Worm (Caenorhabditis elegans) whole organism, early embryonic: ENCODE data around the gene rpl-16.
"Not testable (repeated sequence)": the region's sequence is repeated elsewhere in the genome, so short reads cannot be mapped to it uniquely, and the experiment has no call there.

Source experiments
- B0310.2 ChIP-seq: sonication (generic microtip); optimal IDR thresholded peaks from 2 replicates; lab custom pipeline; 2016; ENCODE audit warnings: mild to moderate bottlenecking, missing genetic modification characterization, missing compliant biosample characterization
- F13C5.2 ChIP-seq: sonication (generic microtip); optimal IDR thresholded peaks from 2 replicates; lab custom pipeline; 2017; ENCODE audit warnings: mild to moderate bottlenecking, missing genetic modification characterization, inconsistent platforms, missing compliant biosample characterization
- aly-1 ChIP-seq: sonication (generic microtip); optimal IDR thresholded peaks from 2 replicates; lab custom pipeline; 2016; ENCODE audit warnings: missing genetic modification characterization, missing compliant biosample characterization
- ama-1 ChIP-seq: fragments of 150-350 bp; optimal IDR thresholded peaks from 2 replicates; lab custom pipeline; 2014
- ceh-13 ChIP-seq: fragments of 200-800 bp; sonication (Bioruptor generic); optimal IDR thresholded peaks from 2 replicates; lab custom pipeline; 2018; ENCODE audit warnings: mild to moderate bottlenecking, missing genetic modification characterization, missing compliant biosample characterization
- ceh-36 ChIP-seq: sonication (generic microtip); optimal IDR thresholded peaks from 2 replicates; lab custom pipeline; 2016; ENCODE audit warnings: missing genetic modification characterization, inconsistent platforms, missing compliant biosample characterization
- ets-7 ChIP-seq: sonication (generic microtip); optimal IDR thresholded peaks from 2 replicates; lab custom pipeline; 2016; ENCODE audit warnings: missing genotype, missing genetic modification characterization, missing compliant biosample characterization
- flt-1 ChIP-seq: fragments of 200-800 bp; sonication (Bioruptor generic); IDR thresholded peaks from 2 replicates; pipeline ENCODE4 v1.3.6; 2022; ENCODE audit warnings: missing genetic modification characterization, missing compliant biosample characterization
- hmbx-1 ChIP-seq: sonication (generic microtip); optimal IDR thresholded peaks from 2 replicates; lab custom pipeline; 2016; ENCODE audit warnings: mild to moderate bottlenecking, missing genetic modification characterization, missing compliant biosample characterization
- hmg-4 ChIP-seq: fragments of 200-800 bp; sonication (Bioruptor generic); optimal IDR thresholded peaks from 2 replicates; lab custom pipeline; 2018; ENCODE audit warnings: mild to moderate bottlenecking, missing genetic modification characterization, missing compliant biosample characterization
- hnd-1 ChIP-seq: sonication (generic microtip); optimal IDR thresholded peaks from 2 replicates; lab custom pipeline; 2016; ENCODE audit warnings: missing genetic modification characterization, missing compliant biosample characterization
- pes-1 ChIP-seq: fragments of 200-800 bp; sonication (Bioruptor generic); IDR thresholded peaks from 2 replicates; pipeline ENCODE4 v1.3.6; 2022; ENCODE audit warnings: missing genetic modification reagents, missing genetic modification characterization, missing compliant biosample characterization
- scrt-1 ChIP-seq: fragments of 200-800 bp; sonication (Bioruptor generic); IDR thresholded peaks from 2 replicates; pipeline ENCODE4 v1.3.6; 2022; ENCODE audit warnings: missing genetic modification characterization, missing compliant biosample characterization
- sea-1 ChIP-seq: fragments of 200-800 bp; sonication (Bioruptor generic); conservative IDR thresholded peaks from 2 replicates; pipeline ENCODE4 v1.3.6; 2022; ENCODE audit warnings: missing genetic modification characterization, missing compliant biosample characterization
- tbx-11 ChIP-seq: fragments of 200-800 bp; sonication (Bioruptor generic); IDR thresholded peaks from 2 replicates; pipeline ENCODE4 v1.3.6; 2022; ENCODE audit warnings: missing genetic modification characterization, missing compliant biosample characterization
- tbx-37 ChIP-seq: fragments of 200-800 bp; sonication (Bioruptor generic); conservative IDR thresholded peaks from 2 replicates; pipeline ENCODE4 v1.3.6; 2022; ENCODE audit warnings: missing genetic modification reagents, missing genetic modification characterization, missing compliant biosample characterization
- tra-4 ChIP-seq: sonication (generic microtip); optimal IDR thresholded peaks from 2 replicates; lab custom pipeline; 2017; ENCODE audit warnings: missing genetic modification characterization, missing compliant biosample characterization

Gene rpl-16

ce11 chrIII:3456226-3456625, 47.2 kb downstream of the rpl-16 start:
- peak; percentile 1 for TF ChIP-seq hmg-4
- no peak for TF ChIP-seq aly-1 (tag; lab: Kevin White, UChicago)
- no peak for TF ChIP-seq scrt-1
- TF ChIP-seq ceh-36 = no peak
- no peak for TF ChIP-seq ets-7 (tag; lab: Kevin White, UChicago)
- no peak for TF ChIP-seq B0310.2 (tag; lab: Kevin White, UChicago)
- TF ChIP-seq tbx-11 (GFP tag; lab: Robert Waterston, UW) = no peak
- no peak for TF ChIP-seq flt-1
- TF ChIP-seq ceh-13 (GFP tag; lab: Kevin White, UChicago) = no peak
- no peak for TF ChIP-seq hmbx-1 (tag; lab: Kevin White, UChicago)
- no peak for TF ChIP-seq tbx-37 (GFP tag; lab: Robert Waterston, UW)
- TF ChIP-seq ama-1 (lab: Kevin White, UChicago) = no peak
- no peak for TF ChIP-seq hnd-1 (tag; lab: Kevin White, UChicago)
- no peak for TF ChIP-seq sea-1 (GFP tag; lab: Robert Waterston, UW)
- peak; percentile 51; the same call in 1 of the 2 replicates for TF ChIP-seq pes-1 (GFP tag; lab: Robert Waterston, UW)
- TF ChIP-seq F13C5.2 (tag; lab: Kevin White, UChicago) = peak; percentile 76
- TF ChIP-seq tra-4 (tag; lab: Kevin White, UChicago) = no peak

ce11 chrIII:3454045-3454444, 49.4 kb downstream of the rpl-16 start, which contains the start of gene C34C12.1:
TSS of gene C34C12.1 (plus strand) at chrIII:3454345.
- not testable (repeated sequence) for TF ChIP-seq tbx-37 (GFP tag; lab: Robert Waterston, UW); hmg-4; B0310.2 (tag; lab: Kevin White, UChicago)

- TF ChIP-seq hnd-1 (tag; lab: Kevin White, UChicago); flt-1; tbx-11 (GFP tag; lab: Robert Waterston, UW): not testable (repeated sequence)
Measured at ce11 chrIII:3453486-3453885, 49.9 kb downstream of the rpl-16 start, which contains the start of gene C34C12.2. TSS of gene C34C12.2 (plus strand) at chrIII:3453786.
